Worm (Caenorhabditis elegans) whole organism, late embryonic: ENCODE results near the gene M01F1.8.

Source experiments
- C08G9.2 ChIP-seq: sonication (generic microtip); optimal IDR thresholded peaks from 2 replicates; lab custom pipeline; 2016; ENCODE audit warnings: mild to moderate bottlenecking, missing genetic modification characterization, moderate library complexity, missing compliant biosample characterization
- C38D4.7 ChIP-seq: fragments of 200-800 bp; sonication (Bioruptor generic); optimal IDR thresholded peaks from 2 replicates; lab custom pipeline; 2018; ENCODE audit warnings: mild to moderate bottlenecking, missing genetic modification characterization, moderate library complexity, missing compliant biosample characterization
- F13H6.1 ChIP-seq: sonication (generic microtip); optimal IDR thresholded peaks from 2 replicates; lab custom pipeline; 2016; ENCODE audit warnings: missing genetic modification characterization, missing compliant biosample characterization
- K02D7.2 ChIP-seq: sonication (generic microtip); optimal IDR thresholded peaks from 2 replicates; lab custom pipeline; 2017; ENCODE audit warnings: mild to moderate bottlenecking, missing genetic modification characterization, missing compliant biosample characterization
- K09A11.1 ChIP-seq: sonication (generic microtip); optimal IDR thresholded peaks from 2 replicates; lab custom pipeline; 2017; ENCODE audit warnings: antibody characterized with exemption, mild to moderate bottlenecking, missing genetic modification characterization, missing compliant biosample characterization; ENCODE audit not compliant: insufficient read depth
- T23F11.4 ChIP-seq: fragments of 200-800 bp; sonication (Bioruptor generic); optimal IDR thresholded peaks from 2 replicates; lab custom pipeline; 2018; ENCODE audit warnings: mild to moderate bottlenecking, missing genetic modification characterization, missing compliant biosample characterization
- ahr-1 ChIP-seq: sonication (generic microtip); optimal IDR thresholded peaks from 2 replicates; lab custom pipeline; 2016; ENCODE audit warnings: missing genetic modification characterization, missing compliant biosample characterization
- ama-1 ChIP-seq: fragments of 150-350 bp; optimal IDR thresholded peaks from 2 replicates; lab custom pipeline; 2014
- ceh-22 ChIP-seq: sonication (generic microtip); optimal IDR thresholded peaks from 2 replicates; lab custom pipeline; 2017; ENCODE audit warnings: missing biosample characterization, missing genetic modification characterization
- ceh-24 ChIP-seq: sonication (generic microtip); optimal IDR thresholded peaks from 2 replicates; lab custom pipeline; 2016; ENCODE audit warnings: mild to moderate bottlenecking, missing genetic modification characterization, missing compliant biosample characterization
- ceh-31 ChIP-seq: sonication (generic microtip); optimal IDR thresholded peaks from 2 replicates; lab custom pipeline; 2016; ENCODE audit warnings: missing genetic modification characterization, missing compliant biosample characterization
- ceh-45 ChIP-seq: fragments of 200-800 bp; sonication (Bioruptor generic); IDR thresholded peaks from 2 replicates; pipeline ENCODE4 v1.3.6; 2022; ENCODE audit warnings: missing genetic modification reagents, missing genetic modification characterization, missing compliant biosample characterization
- ceh-48 ChIP-seq: sonication (generic microtip); optimal IDR thresholded peaks from 2 replicates; lab custom pipeline; 2016; ENCODE audit warnings: missing genetic modification characterization, inconsistent platforms, missing compliant biosample characterization
- ceh-6 ChIP-seq: fragments of 200-800 bp; sonication (Bioruptor generic); optimal IDR thresholded peaks from 2 replicates; lab custom pipeline; 2018; ENCODE audit warnings: mild to moderate bottlenecking, missing genetic modification characterization, missing compliant biosample characterization
- ceh-9 ChIP-seq: sonication (generic microtip); optimal IDR thresholded peaks from 2 replicates; lab custom pipeline; 2016; ENCODE audit warnings: mild to moderate bottlenecking, missing genetic modification characterization, inconsistent platforms, missing compliant biosample characterization
- che-1 ChIP-seq: sonication (generic microtip); optimal IDR thresholded peaks from 2 replicates; lab custom pipeline; 2016; ENCODE audit warnings: mild to moderate bottlenecking, missing genetic modification characterization, missing compliant biosample characterization
- dmd-4 ChIP-seq: sonication (generic microtip); optimal IDR thresholded peaks from 2 replicates; lab custom pipeline; 2016; ENCODE audit warnings: borderline replicate concordance, missing genetic modification characterization, missing compliant biosample characterization
- dve-1 ChIP-seq: sonication (generic microtip); optimal IDR thresholded peaks from 2 replicates; lab custom pipeline; 2017; ENCODE audit warnings: antibody characterized with exemption, mild to moderate bottlenecking, missing genetic modification characterization, missing compliant biosample characterization
- elt-4 ChIP-seq: sonication (generic microtip); optimal IDR thresholded peaks from 2 replicates; lab custom pipeline; 2016; ENCODE audit warnings: missing genetic modification characterization, missing compliant biosample characterization
- ets-4 ChIP-seq: sonication (generic microtip); optimal IDR thresholded peaks from 2 replicates; lab custom pipeline; 2016; ENCODE audit warnings: missing genetic modification characterization, missing compliant biosample characterization
- eyg-1 ChIP-seq: sonication (generic microtip); optimal IDR thresholded peaks from 2 replicates; lab custom pipeline; 2016; ENCODE audit warnings: missing genotype, missing genetic modification characterization, missing compliant biosample characterization
- fkh-10 ChIP-seq: fragments of 150-350 bp; optimal IDR thresholded peaks from 2 replicates; lab custom pipeline; 2014; ENCODE audit warnings: missing biosample characterization, missing genetic modification reagents, missing genetic modification characterization
- fkh-6 ChIP-seq: sonication (generic microtip); optimal IDR thresholded peaks from 2 replicates; lab custom pipeline; 2016; ENCODE audit warnings: missing genetic modification characterization, missing compliant biosample characterization
- gmeb-2 ChIP-seq: sonication (generic microtip); optimal IDR thresholded peaks from 2 replicates; lab custom pipeline; 2016; ENCODE audit warnings: missing genetic modification characterization, inconsistent platforms, missing compliant biosample characterization
- hlh-13 ChIP-seq: fragments of 200-800 bp; sonication (Bioruptor generic); optimal IDR thresholded peaks from 2 replicates; lab custom pipeline; 2018; ENCODE audit warnings: mild to moderate bottlenecking, missing genetic modification characterization, missing compliant biosample characterization
- hlh-15 ChIP-seq: sonication (generic microtip); optimal IDR thresholded peaks from 2 replicates; lab custom pipeline; 2016; ENCODE audit warnings: missing genetic modification characterization, missing compliant biosample characterization
- hlh-8 ChIP-seq: sonication (generic microtip); optimal IDR thresholded peaks from 2 replicates; lab custom pipeline; 2016; ENCODE audit warnings: missing genotype, missing genetic modification characterization, missing compliant biosample characterization
- lim-6 ChIP-seq: sonication (generic microtip); optimal IDR thresholded peaks from 2 replicates; lab custom pipeline; 2016; ENCODE audit warnings: missing genetic modification characterization, missing compliant biosample characterization
- madf-2 ChIP-seq: sonication (generic microtip); optimal IDR thresholded peaks from 2 replicates; lab custom pipeline; 2017; ENCODE audit warnings: missing genetic modification characterization, missing compliant biosample characterization
- nfya-1 ChIP-seq: sonication (generic microtip); optimal IDR thresholded peaks from 2 replicates; lab custom pipeline; 2017; ENCODE audit warnings: missing genetic modification characterization, mild to moderate bottlenecking, missing compliant biosample characterization, antibody characterized with exemption, moderate library complexity
- nhr-232 ChIP-seq: sonication (generic microtip); optimal IDR thresholded peaks from 2 replicates; lab custom pipeline; 2016; ENCODE audit warnings: missing genetic modification characterization, missing compliant biosample characterization
- npax-4 ChIP-seq: sonication (generic microtip); optimal IDR thresholded peaks from 2 replicates; lab custom pipeline; 2016; ENCODE audit warnings: missing genetic modification characterization, missing compliant biosample characterization
- pax-1 ChIP-seq: fragments of 150-350 bp; optimal IDR thresholded peaks from 2 replicates; lab custom pipeline; 2014; ENCODE audit warnings: missing biosample characterization, missing genetic modification characterization
- pha-2 ChIP-seq: sonication (generic microtip); optimal IDR thresholded peaks from 2 replicates; lab custom pipeline; 2017; ENCODE audit warnings: mild to moderate bottlenecking, missing genetic modification characterization, missing compliant biosample characterization
- pha-4 ChIP-seq: fragments of 150-350 bp; optimal IDR thresholded peaks from 2 replicates; lab custom pipeline; 2018; ENCODE audit warnings: missing biosample characterization, missing genetic modification reagents, missing genetic modification characterization
- pqm-1 ChIP-seq: sonication (generic microtip); optimal IDR thresholded peaks from 2 replicates; lab custom pipeline; 2016; ENCODE audit warnings: missing genetic modification characterization, missing compliant biosample characterization
- pros-1 ChIP-seq: fragments of 150-350 bp; optimal IDR thresholded peaks from 2 replicates; lab custom pipeline; 2014; ENCODE audit warnings: missing biosample characterization, missing genetic modification reagents, missing genetic modification characterization
- ref-2 ChIP-seq: sonication (generic microtip); optimal IDR thresholded peaks from 2 replicates; lab custom pipeline; 2016; ENCODE audit warnings: missing genetic modification characterization, missing compliant biosample characterization
- rnt-1 ChIP-seq: sonication (generic microtip); optimal IDR thresholded peaks from 2 replicates; lab custom pipeline; 2016; ENCODE audit warnings: missing genetic modification characterization, missing compliant biosample characterization
- sox-2 ChIP-seq: fragments of 200-800 bp; sonication (Bioruptor generic); IDR thresholded peaks from 2 replicates; pipeline ENCODE4 v1.3.6; 2022; ENCODE audit warnings: missing genetic modification reagents, missing genetic modification characterization, missing compliant biosample characterization
- sox-4 ChIP-seq: sonication (generic microtip); optimal IDR thresholded peaks from 2 replicates; lab custom pipeline; 2017; ENCODE audit warnings: mild to moderate bottlenecking, missing genetic modification characterization, inconsistent platforms, missing compliant biosample characterization
- syd-9 ChIP-seq: sonication (generic microtip); optimal IDR thresholded peaks from 2 replicates; lab custom pipeline; 2016; ENCODE audit warnings: mild to moderate bottlenecking, missing genetic modification characterization, moderate library complexity, missing compliant biosample characterization
- tbx-7 ChIP-seq: sonication (generic microtip); optimal IDR thresholded peaks from 2 replicates; lab custom pipeline; 2016; ENCODE audit warnings: missing genotype, missing genetic modification characterization, missing compliant biosample characterization
- ttx-3 ChIP-seq: sonication (generic microtip); optimal IDR thresholded peaks from 2 replicates; lab custom pipeline; 2016; ENCODE audit warnings: missing genetic modification reagents, missing genetic modification characterization, missing compliant biosample characterization
- unc-3 ChIP-seq, 2 experiments: fragments of 200-800 bp in 1 of 2; sonication (Bioruptor generic) in 1 of 2; sonication (generic microtip) in 1 of 2; conservative IDR thresholded peaks in 1 of 2; optimal IDR thresholded peaks in 1 of 2; 2 replicates each; pipeline versions ENCODE4 v1.3.6 to Lab custom; 2016 to 2022; ENCODE audit warnings: missing compliant biosample characterization in 2 of 2, missing genetic modification characterization in 2 of 2, missing genetic modification reagents in 1 of 2
- unc-42 ChIP-seq: sonication (generic microtip); optimal IDR thresholded peaks from 2 replicates; lab custom pipeline; 2016; ENCODE audit warnings: missing genotype, missing genetic modification characterization, missing compliant biosample characterization
- unc-86 ChIP-seq: sonication (generic microtip); optimal IDR thresholded peaks from 2 replicates; lab custom pipeline; 2016; ENCODE audit warnings: missing genetic modification characterization, missing compliant biosample characterization
- zip-5 ChIP-seq: sonication (generic microtip); optimal IDR thresholded peaks from 2 replicates; lab custom pipeline; 2016; ENCODE audit warnings: missing genetic modification characterization, missing compliant biosample characterization

M01F1.8 gene

DNA sequence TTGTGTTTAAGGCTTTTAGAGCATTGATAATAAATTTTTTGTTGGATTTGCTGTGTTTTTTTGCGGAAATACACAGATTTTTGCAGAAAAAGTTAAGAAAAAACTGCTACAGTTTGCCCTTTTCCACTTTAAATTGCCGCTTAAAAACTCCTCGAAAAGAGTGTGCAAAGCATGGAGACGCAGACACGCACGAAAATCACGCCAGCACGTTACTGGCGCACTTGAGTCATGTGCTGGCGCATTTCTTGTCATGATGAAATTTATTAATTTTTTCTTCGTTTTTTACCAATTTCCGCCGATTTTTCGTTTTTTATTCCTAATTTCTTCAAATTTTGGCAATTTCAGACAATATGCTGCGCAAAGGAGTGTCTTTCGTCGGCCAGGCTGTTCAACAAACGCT lies 42.3 kb downstream of the M01F1.8 start, which contains the start of gene C34C12.8 (continued):
- no peak for TF ChIP-seq ttx-3 (tag; lab: Kevin White, UChicago)
- TF ChIP-seq pqm-1, result no peak
- TF ChIP-seq tbx-7 (tag; lab: Kevin White, UChicago), result no peak
- TF ChIP-seq ets-4 (tag; lab: Kevin White, UChicago), result peak; percentile 18
- peak; percentile 2 for TF ChIP-seq npax-4
- no peak for TF ChIP-seq zip-5
- peak; percentile 78 for TF ChIP-seq ceh-31 (tag; lab: Kevin White, UChicago)
- no peak for TF ChIP-seq C38D4.7 (GFP tag; lab: Kevin White, UChicago)
- TF ChIP-seq unc-86 (tag; lab: Kevin White, UChicago), result peak; percentile 37
- peak; percentile 9 for TF ChIP-seq hlh-15 (tag; lab: Kevin White, UChicago)
- no peak for TF ChIP-seq ama-1 (lab: Kevin White, UChicago)
- peak; percentile 30 for TF ChIP-seq dmd-4 (tag; lab: Kevin White, UChicago)
- TF ChIP-seq pax-1 (tag; lab: Kevin White, UChicago), result peak; percentile 37
- peak; percentile 57 for TF ChIP-seq dve-1
- TF ChIP-seq gmeb-2 (tag; lab: Kevin White, UChicago), result no peak
- TF ChIP-seq unc-3 (GFP tag; conservative IDR thresholded peaks at IDR 0.05; lab: Robert Waterston, UW), result no peak
- TF ChIP-seq unc-3 (tag; optimal IDR thresholded peaks at IDR 0.05; lab: Kevin White, UChicago), result no peak
- no peak for TF ChIP-seq sox-2 (GFP tag; lab: Robert Waterston, UW)
- TF ChIP-seq elt-4 (tag; lab: Kevin White, UChicago), result no peak
- peak; percentile 11 for TF ChIP-seq hlh-13 (GFP tag; lab: Kevin White, UChicago)
- peak; percentile 51 for TF ChIP-seq C08G9.2
- TF ChIP-seq lim-6 (tag; lab: Kevin White, UChicago), result no peak
- no peak for TF ChIP-seq ceh-45 (GFP tag; lab: Robert Waterston, UW)
- TF ChIP-seq ceh-48, result peak; percentile 13
- peak; percentile 63 for TF ChIP-seq rnt-1 (tag; lab: Kevin White, UChicago)
- TF ChIP-seq sox-4 (tag; lab: Kevin White, UChicago), result peak; percentile 39
- peak; percentile 7 for TF ChIP-seq fkh-6 (tag; lab: Kevin White, UChicago)
- TF ChIP-seq K09A11.1, result no peak
- no peak for TF ChIP-seq fkh-10 (GFP tag; lab: Kevin White, UChicago)
- no peak for TF ChIP-seq pha-4 (tag; lab: Kevin White, UChicago)

DNA sequence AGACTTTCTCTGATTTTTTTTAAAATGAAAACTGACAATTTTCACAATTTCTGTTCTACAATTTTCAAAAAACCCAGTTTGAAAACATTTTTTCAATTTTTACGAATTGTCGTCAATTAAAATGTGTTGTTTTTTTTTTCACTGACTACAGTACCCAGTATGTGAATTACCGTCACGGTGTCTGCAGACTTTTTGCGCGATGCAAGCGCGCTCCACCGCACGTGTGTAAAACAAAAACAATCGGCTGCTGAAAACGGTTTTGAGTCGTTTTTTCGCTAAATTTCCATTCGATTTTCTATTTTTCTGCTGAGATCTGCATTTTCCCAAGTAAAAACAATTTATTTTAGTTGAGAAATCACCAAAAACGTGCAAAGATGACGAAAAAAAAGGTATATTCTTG lies 46.1 kb downstream of the M01F1.8 start:
- TF ChIP-seq npax-4 (no peak), ahr-1 (no peak), eyg-1 (no peak), sox-4 (tag; lab: Kevin White, UChicago) (no peak), ama-1 (lab: Kevin White, UChicago) (no peak), syd-9 (no peak), pha-2 (tag; lab: Kevin White, UChicago) (no peak), che-1 (tag; lab: Kevin White, UChicago) (no peak), ceh-22 (tag; lab: Kevin White, UChicago) (no peak), ceh-24 (tag; lab: Kevin White, UChicago) (no peak), fkh-6 (tag; lab: Kevin White, UChicago) (no peak), rnt-1 (tag; lab: Kevin White, UChicago) (peak; percentile 17), ttx-3 (tag; lab: Kevin White, UChicago) (no peak), ceh-9 (tag; lab: Kevin White, UChicago) (no peak), pax-1 (tag; lab: Kevin White, UChicago) (peak; percentile 30), ref-2 (tag; lab: Kevin White, UChicago) (peak; percentile 83), T23F11.4 (no peak), madf-2 (tag; lab: Kevin White, UChicago) (peak; percentile 21), unc-3 (GFP tag; conservative IDR thresholded peaks at IDR 0.05; lab: Robert Waterston, UW) (no peak), unc-3 (tag; optimal IDR thresholded peaks at IDR 0.05; lab: Kevin White, UChicago) (peak; percentile 32), dve-1 (peak; percentile 73), ceh-6 (GFP tag; lab: Kevin White, UChicago) (no peak), hlh-15 (tag; lab: Kevin White, UChicago) (no peak), ceh-48 (no peak), lim-6 (tag; lab: Kevin White, UChicago) (no peak), ceh-45 (GFP tag; lab: Robert Waterston, UW) (no peak), pha-4 (tag; lab: Kevin White, UChicago) (no peak), pros-1 (tag; lab: Kevin White, UChicago) (no peak), unc-42 (peak; percentile 63), unc-86 (tag; lab: Kevin White, UChicago) (peak; percentile 44), K02D7.2 (tag; lab: Kevin White, UChicago) (no peak), ets-4 (tag; lab: Kevin White, UChicago) (peak; percentile 38), nfya-1 (peak; percentile 91), ceh-31 (tag; lab: Kevin White, UChicago) (peak; percentile 72), F13H6.1 (no peak), pqm-1 (peak; percentile 49), hlh-8 (tag; lab: Kevin White, UChicago) (no peak), nhr-232 (tag; lab: Kevin White, UChicago) (no peak)
